Worm (Caenorhabditis elegans): ENCODE results near the gene cest-34.
A peak's percentile ranks its signal among the peaks of the same experiment; 100 is the strongest.

cest-34 gene

DNA sequence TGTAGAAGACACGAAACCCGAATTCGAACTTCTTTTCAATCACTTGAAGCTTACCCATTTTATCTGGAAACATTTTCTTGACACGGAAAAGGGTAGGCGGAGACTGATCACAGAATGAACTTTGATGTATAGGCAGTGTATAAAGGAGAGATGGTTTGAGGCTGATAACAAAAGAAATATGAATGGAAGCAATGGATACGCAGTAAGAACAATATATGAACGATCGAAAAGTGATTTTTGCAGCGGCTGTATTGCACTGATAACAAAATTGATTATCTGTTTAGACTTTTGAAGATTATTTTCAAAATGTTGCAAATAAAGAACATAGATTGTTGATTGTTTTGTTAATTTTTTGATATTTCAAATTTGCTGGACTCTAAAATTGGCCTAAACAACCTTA lies 10.8 kb upstream of the cest-34 start, which contains the start of gene pmp-5 (continued):
- TF ChIP-seq tra-1 (GFP tag; IDR thresholded peaks at IDR 0.05) = peak; percentile 65
- no peak for TF ChIP-seq unc-39 (tag; optimal IDR thresholded peaks at IDR 0.05)
- peak; percentile 91 for TF ChIP-seq dmd-6 (GFP tag; IDR thresholded peaks at IDR 0.05)
- no peak for TF ChIP-seq attf-4 (tag; optimal IDR thresholded peaks at IDR 0.05)
- no peak for TF ChIP-seq ztf-7 (tag; optimal IDR thresholded peaks at IDR 0.05)

- 0 out of 2 replicates have a peak, but pooled peaks have one; percentile 33 for TF ChIP-seq php-3 (GFP tag; IDR thresholded peaks at IDR 0.05)
- no peak for TF ChIP-seq nhr-102 (tag; optimal IDR thresholded peaks at IDR 0.05)
- peak; percentile 34 for TF ChIP-seq hlh-11 (tag; optimal IDR thresholded peaks at IDR 0.05)
- TF ChIP-seq aha-1 (tag) = peak; percentile 52
- peak; percentile 32 for TF ChIP-seq dve-1 (tag; optimal IDR thresholded peaks at IDR 0.05; ENCODE audit: insufficient read depth)
- TF ChIP-seq dmd-6 (GFP tag; IDR thresholded peaks at IDR 0.05) = peak; percentile 73
- peak; percentile 18 for TF ChIP-seq nhr-28 (tag; optimal IDR thresholded peaks at IDR 0.05)
- TF ChIP-seq daf-16 (GFP tag; optimal IDR thresholded peaks at IDR 0.05) = no peak
- TF ChIP-seq daf-16 (tag; optimal IDR thresholded peaks at IDR 0.05) = peak; percentile 74
- TF ChIP-seq lin-13 (GFP tag; optimal IDR thresholded peaks at IDR 0.05) = no peak
- TF ChIP-seq hif-1 (tag; optimal IDR thresholded peaks at IDR 0.05) = peak in 1 of 2 experiments; percentile 84
Measured at ce11 chrV:6666557-6666956, 10.0 kb upstream of the cest-34 start.

- TF ChIP-seq ceh-82 (tag; optimal IDR thresholded peaks at IDR 0.05) (no peak), F37D6.2 (tag; optimal IDR thresholded peaks at IDR 0.05) (no peak), ZK546.5 (tag; optimal IDR thresholded peaks at IDR 0.05) (no peak), rbr-2 (tag; optimal IDR thresholded peaks at IDR 0.05) (no peak), nhr-6 (tag; optimal IDR thresholded peaks at IDR 0.05) (no peak), ceh-28 (tag; optimal IDR thresholded peaks at IDR 0.05) (no peak), hmg-1.1 (GFP tag; IDR thresholded peaks at IDR 0.05) (no peak), nhr-237 (tag; optimal IDR thresholded peaks at IDR 0.05) (no peak), spr-3 (GFP tag; optimal IDR thresholded peaks at IDR 0.05) (no peak), T20F7.1 (GFP tag; optimal IDR thresholded peaks at IDR 0.05) (no peak), saeg-2 (GFP tag; IDR thresholded peaks at IDR 0.05) (no peak), ZK337.2 (GFP tag; IDR thresholded peaks at IDR 0.05) (no peak), ama-1 (optimal IDR thresholded peaks at IDR 0.05) (no peak), zip-11 (GFP tag; IDR thresholded peaks at IDR 0.05) (no peak)
Measured at ce11 chrV:6668741-6669140, 7.9 kb upstream of the cest-34 start, which contains the start of gene str-180. Gene str-180 (minus strand): TSS chrV:6668841.

ce11 chrV:6669520-6669919 lies 7.1 kb upstream of the cest-34 start, which contains the start of gene cest-28:
Gene cest-28 (plus strand): TSS chrV:6669820.
- TF ChIP-seq daf-12 (tag; optimal IDR thresholded peaks at IDR 0.05) (no peak), spr-3 (GFP tag; optimal IDR thresholded peaks at IDR 0.05) (no peak), nhr-111 (GFP tag; optimal IDR thresholded peaks at IDR 0.05) (no peak), ctbp-1 (GFP tag; IDR thresholded peaks at IDR 0.05) (no peak), ztf-7 (tag; optimal IDR thresholded peaks at IDR 0.05) (no peak), unc-39 (tag; optimal IDR thresholded peaks at IDR 0.05) (no peak), lin-29 (GFP tag; IDR thresholded peaks at IDR 0.05) (no peak), nhr-6 (tag; optimal IDR thresholded peaks at IDR 0.05) (no peak), set-16 (GFP tag; IDR thresholded peaks at IDR 0.05) (no peak)

DNA sequence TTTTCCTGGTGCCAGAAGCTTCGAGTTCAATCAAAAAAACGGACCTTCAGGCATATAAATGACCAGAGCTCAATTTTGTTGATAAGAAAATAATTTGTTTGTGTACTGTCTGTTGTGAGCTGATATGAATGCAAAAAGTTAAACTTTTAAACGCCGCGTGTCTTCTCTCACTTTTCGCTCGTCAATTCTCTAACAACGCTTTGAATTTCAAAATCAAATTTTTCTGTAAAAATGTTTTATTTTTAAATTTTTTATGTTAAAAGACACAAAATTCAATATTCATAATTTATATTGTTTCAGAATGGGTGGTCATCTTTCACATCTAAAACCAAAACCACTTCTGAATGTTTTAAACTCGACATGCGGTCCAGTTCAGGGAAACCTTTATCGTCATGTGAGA lies 2.6 kb upstream of the cest-34 start, which contains the start of gene cest-31:
cest-31 (plus strand) TSS at position 301 of the 400 bp plus-strand sequence.
- TF ChIP-seq Y75B8A.6 (GFP tag; IDR thresholded peaks at IDR 0.05) = no peak
- no peak for TF ChIP-seq daf-16 (GFP tag; optimal IDR thresholded peaks at IDR 0.05)
- peak; percentile 24 for TF ChIP-seq daf-16 (tag; optimal IDR thresholded peaks at IDR 0.05)
